Worm (Caenorhabditis elegans) whole organism, early embryonic: ENCODE measurements around the gene F11D11.22.

Experiments used
- ama-1 ChIP-seq: fragments of 150-350 bp; optimal IDR thresholded peaks from 2 replicates; lab custom pipeline; 2014
- flt-1 ChIP-seq: fragments of 200-800 bp; sonication (Bioruptor generic); IDR thresholded peaks from 2 replicates; pipeline ENCODE4 v1.3.6; 2022; ENCODE audit warnings: missing genetic modification characterization, missing compliant biosample characterization
- hmg-4 ChIP-seq: fragments of 200-800 bp; sonication (Bioruptor generic); optimal IDR thresholded peaks from 2 replicates; lab custom pipeline; 2018; ENCODE audit warnings: mild to moderate bottlenecking, missing genetic modification characterization, missing compliant biosample characterization

DNA sequence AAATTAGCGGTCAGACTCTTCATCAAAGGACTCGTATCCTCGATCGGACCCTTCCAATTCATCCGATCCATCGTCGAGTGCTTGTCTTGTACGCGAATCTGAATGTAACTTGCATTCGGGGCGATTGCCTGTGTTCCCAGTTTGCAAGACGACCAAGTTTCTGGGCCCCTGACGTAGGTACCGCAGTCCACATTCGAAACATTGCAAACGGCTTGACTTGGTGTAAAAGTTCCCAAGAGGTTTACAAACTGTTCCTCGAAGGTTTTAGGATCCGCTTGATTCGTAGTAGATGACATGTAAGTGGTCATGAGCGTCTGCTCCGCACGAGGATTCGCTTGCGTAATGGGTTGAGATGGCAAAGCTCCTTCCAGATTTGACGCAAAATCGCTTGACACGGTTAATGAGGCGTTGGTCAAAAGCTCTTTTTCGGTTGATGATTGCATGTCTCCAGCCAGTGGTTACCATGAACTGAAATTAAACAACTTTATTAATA lies 14.1 kb downstream of the F11D11.22 start, which contains the start of gene Y17D7B.4:
- TF ChIP-seq hmg-4 (GFP tag; lab: Kevin White, UChicago) (no peak), ama-1 (lab: Kevin White, UChicago) (no peak), flt-1 (GFP tag; lab: Robert Waterston, UW) (no peak)
